Worm (Caenorhabditis elegans) whole organism, mixed stage, embryonic: Measurements from ENCODE around the gene nfya-1.
A peak's percentile ranks its signal among the peaks of the same experiment; 100 is the strongest.

Experiments used
- M03D4.4 ChIP-seq: sonication (generic microtip); optimal IDR thresholded peaks from 2 replicates; lab custom pipeline; 2017; ENCODE audit warnings: mild to moderate bottlenecking, missing genetic modification characterization, missing compliant biosample characterization
- bed-3 ChIP-seq: fragments of 200-800 bp; sonication (Bioruptor generic); optimal IDR thresholded peaks from 3 replicates; lab custom pipeline; 2018; ENCODE audit warnings: mild to moderate bottlenecking, missing genetic modification characterization, moderate library complexity, missing compliant biosample characterization
- blmp-1 ChIP-seq: fragments of 150-350 bp; optimal IDR thresholded peaks from 2 replicates; lab custom pipeline; 2014; ENCODE audit warnings: missing biosample characterization, missing genetic modification characterization
- ceh-39 ChIP-seq: fragments of 150-350 bp; optimal IDR thresholded peaks from 2 replicates; lab custom pipeline; 2014; ENCODE audit warnings: missing biosample characterization, missing genetic modification characterization
- ceh-43 ChIP-seq: fragments of 200-800 bp; sonication (Bioruptor generic); optimal IDR thresholded peaks from 2 replicates; lab custom pipeline; 2018; ENCODE audit warnings: mild to moderate bottlenecking, missing genetic modification characterization, moderate library complexity, missing compliant biosample characterization
- ceh-83 ChIP-seq: fragments of 200-800 bp; sonication (Bioruptor generic); optimal IDR thresholded peaks from 2 replicates; lab custom pipeline; 2018; ENCODE audit warnings: mild to moderate bottlenecking, missing genetic modification characterization, missing compliant biosample characterization
- ces-1 ChIP-seq: fragments of 150-350 bp; optimal IDR thresholded peaks from 2 replicates; lab custom pipeline; 2014; ENCODE audit warnings: missing biosample characterization, missing genetic modification reagents, missing genetic modification characterization
- drap-1 ChIP-seq: fragments of 200-800 bp; sonication (Bioruptor generic); optimal IDR thresholded peaks from 3 replicates; lab custom pipeline; 2018; ENCODE audit warnings: mild to moderate bottlenecking, missing genetic modification characterization, missing compliant biosample characterization
- elt-1 ChIP-seq: sonication (generic microtip); optimal IDR thresholded peaks from 2 replicates; lab custom pipeline; 2017; ENCODE audit warnings: missing genetic modification characterization, mild to moderate bottlenecking, missing compliant biosample characterization, antibody characterized with exemption, moderate library complexity, borderline replicate concordance; ENCODE audit not compliant: insufficient read depth
- elt-3 ChIP-seq: fragments of 150-350 bp; optimal IDR thresholded peaks from 2 replicates; lab custom pipeline; 2014; ENCODE audit warnings: missing biosample characterization, missing genetic modification characterization
- ham-2 ChIP-seq: fragments of 200-800 bp; sonication (Bioruptor generic); optimal IDR thresholded peaks from 2 replicates; lab custom pipeline; 2018; ENCODE audit warnings: mild to moderate bottlenecking, missing genetic modification characterization, missing compliant biosample characterization
- hlh-1 ChIP-seq: fragments of 150-350 bp; optimal IDR thresholded peaks from 2 replicates; lab custom pipeline; 2014; ENCODE audit warnings: missing biosample characterization, missing genetic modification reagents, missing genetic modification characterization
- lin-13 ChIP-seq: fragments of 150-350 bp; optimal IDR thresholded peaks from 2 replicates; lab custom pipeline; 2014; ENCODE audit warnings: missing biosample characterization, missing genetic modification characterization
- lsy-2 ChIP-seq: fragments of 150-350 bp; optimal IDR thresholded peaks from 2 replicates; lab custom pipeline; 2014; ENCODE audit warnings: missing biosample characterization, missing genetic modification characterization
- mep-1 ChIP-seq: fragments of 150-350 bp; optimal IDR thresholded peaks from 2 replicates; lab custom pipeline; 2017; ENCODE audit warnings: missing biosample characterization, missing genetic modification reagents, missing genetic modification characterization, inconsistent platforms
- nhr-12 ChIP-seq: fragments of 150-350 bp; optimal IDR thresholded peaks from 2 replicates; lab custom pipeline; 2014; ENCODE audit warnings: missing biosample characterization, missing genetic modification characterization
- nhr-237 ChIP-seq: fragments of 150-350 bp; optimal IDR thresholded peaks from 2 replicates; lab custom pipeline; 2014; ENCODE audit warnings: missing biosample characterization, missing genetic modification characterization
- nhr-28 ChIP-seq: fragments of 150-350 bp; optimal IDR thresholded peaks from 2 replicates; lab custom pipeline; 2014; ENCODE audit warnings: missing biosample characterization, missing genetic modification characterization
- nhr-76 ChIP-seq: sonication (generic microtip); optimal IDR thresholded peaks from 2 replicates; lab custom pipeline; 2017; ENCODE audit warnings: missing biosample characterization, missing genetic modification characterization
- pha-4 ChIP-seq: fragments of 150-350 bp; optimal IDR thresholded peaks from 2 replicates; lab custom pipeline; 2018; ENCODE audit warnings: missing biosample characterization, missing genetic modification reagents, missing genetic modification characterization
- sem-2 ChIP-seq: fragments of 200-800 bp; sonication (Bioruptor generic); optimal IDR thresholded peaks from 2 replicates; lab custom pipeline; 2018; ENCODE audit warnings: mild to moderate bottlenecking, missing genetic modification characterization, missing compliant biosample characterization
- snpc-4 ChIP-seq: fragments of 150-350 bp; optimal IDR thresholded peaks from 2 replicates; lab custom pipeline; 2014; ENCODE audit warnings: missing biosample characterization, missing genetic modification characterization
- sptf-1 ChIP-seq: sonication (generic microtip); optimal IDR thresholded peaks from 2 replicates; lab custom pipeline; 2017; ENCODE audit warnings: mild to moderate bottlenecking, missing genetic modification characterization, moderate library complexity, missing compliant biosample characterization
- unc-120 ChIP-seq: sonication (generic microtip); optimal IDR thresholded peaks from 2 replicates; lab custom pipeline; 2017; ENCODE audit warnings: missing genetic modification characterization, missing compliant biosample characterization; ENCODE audit not compliant: poor library complexity, severe bottlenecking
- unc-39 ChIP-seq: fragments of 150-350 bp; optimal IDR thresholded peaks from 2 replicates; lab custom pipeline; 2014; ENCODE audit warnings: missing biosample characterization, missing genetic modification characterization
- unc-62 ChIP-seq: fragments of 150-350 bp; optimal IDR thresholded peaks from 2 replicates; lab custom pipeline; 2014; ENCODE audit warnings: missing biosample characterization, missing genetic modification reagents, missing genetic modification characterization
- zip-8 ChIP-seq: fragments of 150-350 bp; optimal IDR thresholded peaks from 2 replicates; lab custom pipeline; 2014; ENCODE audit warnings: missing biosample characterization, missing genetic modification characterization
- ztf-11 ChIP-seq: fragments of 150-350 bp; optimal IDR thresholded peaks from 2 replicates; lab custom pipeline; 2014; ENCODE audit warnings: missing biosample characterization, missing genetic modification characterization

nfya-1 gene

ce11 chrX:11946788-11947463 lies at the start of gene nfya-1:
Gene nfya-1, minus strand, starts transcription at chrX:11946838.
- TF ChIP-seq pha-4 (tag; lab: Kevin White, UChicago) (peak; percentile 28), ceh-43 (GFP tag; lab: Kevin White, UChicago) (no peak), lin-13 (peak; percentile 32), ces-1 (GFP tag; lab: Kevin White, UChicago) (peak; percentile 44), hlh-1 (tag; lab: Kevin White, UChicago) (peak; percentile 62), mep-1 (peak; percentile 38), bed-3 (GFP tag; lab: Kevin White, UChicago) (no peak), nhr-237 (tag; lab: Kevin White, UChicago) (no peak), ceh-39 (tag; lab: Kevin White, UChicago) (peak; percentile 59), elt-1 (tag; lab: Kevin White, UChicago) (no peak)
- TF ChIP-seq, all 35 proteins: peak for 6

DNA sequence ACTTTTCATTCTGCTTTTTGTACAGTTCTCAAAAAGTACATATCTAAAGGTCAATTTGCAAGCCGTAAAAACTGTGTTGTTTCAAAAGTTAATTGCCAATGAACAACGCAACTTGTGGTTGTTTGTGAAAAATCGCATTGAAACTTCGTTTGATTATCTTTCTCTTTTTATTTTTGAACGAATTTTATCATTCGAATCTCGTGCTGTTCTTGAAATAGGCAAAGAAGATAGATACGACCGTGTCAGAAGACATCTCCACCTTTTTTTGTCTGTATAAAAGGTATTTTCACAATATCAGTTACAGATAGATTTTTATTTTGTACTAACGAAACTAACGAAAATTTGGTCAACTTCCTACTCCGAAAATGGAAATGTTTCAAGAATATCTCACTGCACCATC lies 47.8 kb upstream of the nfya-1 start, which contains the start of gene C49F5.7:
Gene C49F5.7, plus strand, starts transcription at position 301 of the 400 bp plus-strand sequence.
- TF ChIP-seq M03D4.4 (no peak), blmp-1 (no peak), nhr-237 (tag; lab: Kevin White, UChicago) (no peak), ces-1 (GFP tag; lab: Kevin White, UChicago) (no peak), nhr-28 (tag; lab: Kevin White, UChicago) (no peak)
- TF ChIP-seq, all 35 proteins: peak for 0

- no peak for TF ChIP-seq drap-1 (GFP tag; lab: Kevin White, UChicago)
- no peak for TF ChIP-seq zip-8 (tag; lab: Kevin White, UChicago)
- no peak for TF ChIP-seq sem-2
- TF ChIP-seq ceh-39 (tag; lab: Kevin White, UChicago): no peak
- no peak for TF ChIP-seq lin-13
- TF ChIP-seq elt-3 (tag; lab: Kevin White, UChicago): no peak
These were observed 46.7 kb upstream of the nfya-1 start for ce11 chrX:11993327-11993726.

DNA sequence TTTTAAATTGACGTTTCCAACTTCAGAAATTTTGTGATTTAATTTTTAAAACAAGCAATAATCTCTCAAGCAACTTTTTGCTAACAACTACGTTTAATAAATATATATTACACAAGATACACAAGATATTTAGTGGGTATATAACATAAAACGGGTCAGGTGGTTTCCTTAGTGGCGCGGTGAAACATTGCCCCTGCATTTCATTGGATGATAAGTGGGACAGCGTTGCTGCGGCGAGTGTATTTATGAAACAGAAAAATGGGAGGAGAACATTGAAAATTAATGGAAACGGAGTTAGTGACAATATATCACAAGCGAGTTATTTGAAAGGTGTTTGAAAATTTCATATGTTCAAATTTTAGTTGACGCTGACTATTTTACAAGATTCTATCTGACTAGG lies 46.1 kb upstream of the nfya-1 start:
- no peak for TF ChIP-seq sptf-1 (tag; lab: Kevin White, UChicago)
- TF ChIP-seq, all 35 proteins: peak for 0

- no peak for TF ChIP-seq nhr-12 (tag; lab: Kevin White, UChicago)
- no peak for TF ChIP-seq nhr-28 (tag; lab: Kevin White, UChicago)
- no peak for TF ChIP-seq unc-62 (GFP tag; lab: Kevin White, UChicago)
- TF ChIP-seq ces-1 (GFP tag; lab: Kevin White, UChicago): no peak
- no peak for TF ChIP-seq snpc-4
- TF ChIP-seq elt-3 (tag; lab: Kevin White, UChicago): no peak
- no peak for TF ChIP-seq ceh-39 (tag; lab: Kevin White, UChicago)
- TF ChIP-seq unc-39 (tag; lab: Kevin White, UChicago): no peak
- TF ChIP-seq ham-2 (GFP tag; lab: Kevin White, UChicago): no peak
- TF ChIP-seq ceh-43 (GFP tag; lab: Kevin White, UChicago): no peak
- TF ChIP-seq nhr-76 (tag; lab: Kevin White, UChicago): no peak
These were observed 45.6 kb upstream of the nfya-1 start for ce11 chrX:11992246-11992645.

DNA sequence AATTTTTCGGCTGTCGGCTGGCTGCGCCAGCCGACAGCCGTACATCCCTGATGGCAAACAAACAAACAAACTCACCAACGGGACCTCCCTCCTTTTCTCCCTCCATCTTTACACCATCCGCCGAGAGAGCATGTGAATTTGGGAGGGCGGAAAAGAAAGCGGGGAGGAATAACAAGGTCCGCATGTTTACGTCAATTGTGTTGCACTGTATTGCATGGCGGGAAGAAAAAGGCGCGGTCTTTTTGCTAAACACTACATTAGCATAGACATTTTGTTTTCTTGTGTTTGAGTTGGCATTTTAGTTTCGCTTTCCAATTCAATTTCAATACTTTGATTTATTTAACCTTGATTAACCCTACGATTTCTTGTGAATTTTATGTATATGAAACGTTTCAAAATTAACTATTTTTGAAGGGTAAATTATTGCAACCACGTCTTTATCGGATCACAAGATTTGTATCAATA lies 41.3 kb upstream of the nfya-1 start, which contains the start of gene C49F5.6:
Gene C49F5.6, plus strand, starts transcription at position 415 of the 465 bp plus-strand sequence.
- TF ChIP-seq ces-1 (GFP tag; lab: Kevin White, UChicago) (no peak), elt-3 (tag; lab: Kevin White, UChicago) (no peak), snpc-4 (no peak)
- TF ChIP-seq, all 35 proteins: peak for 0

DNA sequence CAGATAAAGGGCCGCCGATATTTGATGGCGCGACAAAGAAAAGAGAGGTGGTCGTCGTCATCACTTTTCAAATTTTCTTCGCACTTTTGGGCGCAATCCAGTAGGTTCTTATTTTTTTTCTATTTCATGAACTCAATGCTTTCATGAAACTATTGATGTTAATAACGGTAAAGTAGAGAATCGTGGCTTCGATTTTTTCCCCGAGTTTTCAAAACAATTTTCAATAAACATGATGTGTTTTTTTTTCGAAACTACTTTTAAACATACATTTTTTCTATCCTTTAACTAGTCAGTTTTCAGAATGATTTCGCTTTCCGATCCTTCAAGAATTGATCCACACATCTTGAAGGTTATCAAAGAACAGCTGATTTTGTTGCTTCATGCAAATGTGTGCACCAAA lies 39.2 kb upstream of the nfya-1 start, which contains the start of gene C49F5.5:
Gene C49F5.5, plus strand, starts transcription at position 301 of the 400 bp plus-strand sequence.
- TF ChIP-seq ces-1 (GFP tag; lab: Kevin White, UChicago): no peak
- no peak for TF ChIP-seq sptf-1 (tag; lab: Kevin White, UChicago)
- no peak for TF ChIP-seq drap-1 (GFP tag; lab: Kevin White, UChicago)
- no peak for TF ChIP-seq snpc-4
- TF ChIP-seq nhr-76 (tag; lab: Kevin White, UChicago): no peak
- no peak for TF ChIP-seq pha-4 (tag; lab: Kevin White, UChicago)
- no peak for TF ChIP-seq nhr-28 (tag; lab: Kevin White, UChicago)
- no peak for TF ChIP-seq ztf-11 (tag; lab: Kevin White, UChicago)
- no peak for TF ChIP-seq hlh-1 (tag; lab: Kevin White, UChicago)
- no peak for TF ChIP-seq nhr-237 (tag; lab: Kevin White, UChicago)
- TF ChIP-seq blmp-1: no peak
- TF ChIP-seq unc-120: no peak
- no peak for TF ChIP-seq zip-8 (tag; lab: Kevin White, UChicago)
- no peak for TF ChIP-seq unc-62 (GFP tag; lab: Kevin White, UChicago)
- no peak for TF ChIP-seq ceh-83 (GFP tag; lab: Kevin White, UChicago)
- no peak for TF ChIP-seq lsy-2
- TF ChIP-seq elt-3 (tag; lab: Kevin White, UChicago): no peak
- TF ChIP-seq unc-39 (tag; lab: Kevin White, UChicago): no peak
